Fruit fly (Drosophila melanogaster): ENCODE data around the gene Wdr82.

Wdr82 gene

dm6 chr2L:8376717-8377116 lies 2.5 kb downstream of the Wdr82 start, which contains the start of the genes CG13390 and CG17294 (continued):
- TF ChIP-seq CG6792 (GFP tag; optimal IDR thresholded peaks at IDR 0.05) = peak; percentile 99
- peak; percentile 99 for TF ChIP-seq CG11902 (GFP tag; optimal IDR thresholded peaks at IDR 0.05)
- TF ChIP-seq CG8319 (GFP tag; optimal IDR thresholded peaks at IDR 0.05) = peak; percentile 99
- peak; percentile 100 for TF ChIP-seq CG3032 (tag; optimal IDR thresholded peaks at IDR 0.05)
- TF ChIP-seq CG34406 (GFP tag; optimal IDR thresholded peaks at IDR 0.05) = peak; percentile 99
- peak; percentile 97 for TF ChIP-seq fd85E (GFP tag; optimal IDR thresholded peaks at IDR 0.05)
- peak; percentile 100 for TF ChIP-seq CG6163 (GFP tag; IDR thresholded peaks at IDR 0.05)
- peak; percentile 99 for TF ChIP-seq Ets96B (tag; optimal IDR thresholded peaks at IDR 0.05)
- peak; percentile 99 for TF ChIP-seq CG6808 (GFP tag; optimal IDR thresholded peaks at IDR 0.05)
- peak; percentile 100 for TF ChIP-seq acj6 (GFP tag; optimal IDR thresholded peaks at IDR 0.05)
- TF ChIP-seq CG7368 (GFP tag; optimal IDR thresholded peaks at IDR 0.05) = peak; percentile 99
- peak; percentile 99 for TF ChIP-seq Hr4 (GFP tag; optimal IDR thresholded peaks at IDR 0.05)
- TF ChIP-seq net (GFP tag; optimal IDR thresholded peaks at IDR 0.05) = peak; percentile 99
- peak; percentile 100 for TF ChIP-seq CG8119 (GFP tag; IDR thresholded peaks at IDR 0.05)
- peak; percentile 99 for TF ChIP-seq Sox102F (GFP tag; optimal IDR thresholded peaks at IDR 0.05)
- TF ChIP-seq Gug (GFP tag; IDR thresholded peaks at IDR 0.05) = peak; percentile 99
- TF ChIP-seq CG9139 (GFP tag; optimal IDR thresholded peaks at IDR 0.05) = peak; percentile 99
- peak; percentile 99 for TF ChIP-seq OdsH (GFP tag; optimal IDR thresholded peaks at IDR 0.05)
- peak; percentile 99 for TF ChIP-seq Lpt (GFP tag; optimal IDR thresholded peaks at IDR 0.05)

dm6 chr2L:8381508-8382036 lies 7.3 kb downstream of the Wdr82 start, which contains the start of gene AlaRS:
Gene AlaRS (minus strand): TSS chr2L:8381764.
- TF ChIP-seq topi (GFP tag; optimal IDR thresholded peaks at IDR 0.05) = peak; percentile 44
- peak; percentile 64 for TF ChIP-seq Blimp-1 (GFP tag; optimal IDR thresholded peaks at IDR 0.05)
- TF ChIP-seq CG8119 (GFP tag; IDR thresholded peaks at IDR 0.05) = peak; percentile 45; the same call in 1 of the 3 replicates
- no peak for TF ChIP-seq dac (GFP tag; optimal IDR thresholded peaks at IDR 0.05)
- TF ChIP-seq Lpt (GFP tag; optimal IDR thresholded peaks at IDR 0.05) = no peak
- 0 out of 3 replicates have a peak, but pooled peaks have one; percentile 48 for TF ChIP-seq eg (GFP tag; IDR thresholded peaks at IDR 0.05)
- peak; percentile 19 for TF ChIP-seq CG31627 (GFP tag; optimal IDR thresholded peaks at IDR 0.05)
- TF ChIP-seq Sox15 (GFP tag; optimal IDR thresholded peaks at IDR 0.05) = peak; percentile 12
- peak; percentile 9 for TF ChIP-seq Eip93F (GFP tag; optimal IDR thresholded peaks at IDR 0.05)
- peak in 1 of 2 experiments; percentile 11 for TF ChIP-seq ss (GFP tag; optimal IDR thresholded peaks at IDR 0.05)
- TF ChIP-seq CG9139 (GFP tag; optimal IDR thresholded peaks at IDR 0.05) = peak; percentile 6
- no peak for TF ChIP-seq CG11294 (GFP tag; IDR thresholded peaks at IDR 0.05)
- no peak for TF ChIP-seq Hr38 (GFP tag; optimal IDR thresholded peaks at IDR 0.05)
- TF ChIP-seq CG6163 (GFP tag; IDR thresholded peaks at IDR 0.05) = peak; percentile 37; the same call in 1 of the 3 replicates
- no peak for TF ChIP-seq CG10669 (GFP tag; optimal IDR thresholded peaks at IDR 0.05)
- no peak for TF ChIP-seq fd59A (GFP tag; optimal IDR thresholded peaks at IDR 0.05)
- TF ChIP-seq svp (GFP tag) = peak; percentile 69
- peak; percentile 52 for TF ChIP-seq Sox102F (GFP tag; optimal IDR thresholded peaks at IDR 0.05)
- TF ChIP-seq Ets21C (GFP tag; optimal IDR thresholded peaks at IDR 0.05) = no peak
- TF ChIP-seq spab (GFP tag; optimal IDR thresholded peaks at IDR 0.05) = no peak
- peak; percentile 42 for TF ChIP-seq pdm3 (GFP tag; optimal IDR thresholded peaks at IDR 0.05)
- TF ChIP-seq Smox (GFP tag; optimal IDR thresholded peaks at IDR 0.05) = peak; percentile 64
- TF ChIP-seq CG8319 (GFP tag; optimal IDR thresholded peaks at IDR 0.05) = no peak
- peak; percentile 2 for TF ChIP-seq CG8632 (GFP tag; optimal IDR thresholded peaks at IDR 0.05)
- TF ChIP-seq cyc (GFP tag; optimal IDR thresholded peaks at IDR 0.05) = peak; percentile 29
- TF ChIP-seq Eip75B (GFP tag; optimal IDR thresholded peaks at IDR 0.05) = peak; percentile 38
- peak; percentile 9 for TF ChIP-seq fd85E (GFP tag; optimal IDR thresholded peaks at IDR 0.05)
- peak; percentile 14 for TF ChIP-seq CG32006 (GFP tag; optimal IDR thresholded peaks at IDR 0.05)
- no peak for TF ChIP-seq Gug (GFP tag; IDR thresholded peaks at IDR 0.05)
- peak; percentile 16 for TF ChIP-seq CG6792 (GFP tag; optimal IDR thresholded peaks at IDR 0.05)
- peak; percentile 46 for TF ChIP-seq dsx (GFP tag; optimal IDR thresholded peaks at IDR 0.05; ENCODE audit: poor library complexity, severe bottlenecking)
- no peak for TF ChIP-seq CG6276 (GFP tag; optimal IDR thresholded peaks at IDR 0.05)
- no peak for TF ChIP-seq CG7368 (GFP tag; optimal IDR thresholded peaks at IDR 0.05)
- peak; percentile 39 for TF ChIP-seq CG15336 (GFP tag; IDR thresholded peaks at IDR 0.05)
- TF ChIP-seq CG11902 (GFP tag; optimal IDR thresholded peaks at IDR 0.05) = no peak
- TF ChIP-seq Sox14 (GFP tag; optimal IDR thresholded peaks at IDR 0.05) = peak; percentile 45
- TF ChIP-seq CG10631 (GFP tag; optimal IDR thresholded peaks at IDR 0.05) = peak; percentile 32
- peak; percentile 48 for TF ChIP-seq CG3919 (GFP tag; optimal IDR thresholded peaks at IDR 0.05)
- peak; percentile 32 for TF ChIP-seq Hr39 (GFP tag; optimal IDR thresholded peaks at IDR 0.05)
- TF ChIP-seq CG6854 (GFP tag; optimal IDR thresholded peaks at IDR 0.05) = peak; percentile 5
- peak; percentile 37 for TF ChIP-seq acj6 (GFP tag; optimal IDR thresholded peaks at IDR 0.05)

Data from whole organism, prepupa.